Fruit fly (Drosophila melanogaster) whole organism, embryonic: Measurements from ENCODE around the gene RpS17.

ENCODE experiments used
- Abd-B ChIP-seq: fragments of 200-800 bp; sonication (Bioruptor generic); optimal IDR thresholded peaks from 2 replicates; lab custom pipeline; 2018; ENCODE audit warnings: missing biosample characterization, mild to moderate bottlenecking, missing genetic modification characterization, moderate library complexity
- B-H2 ChIP-seq: fragments of 200-800 bp; sonication (Bioruptor generic); optimal IDR thresholded peaks from 2 replicates; lab custom pipeline; 2018; ENCODE audit warnings: missing biosample characterization, mild to moderate bottlenecking, missing genetic modification characterization
- CG10654 ChIP-seq: fragments of 200-800 bp; sonication (Bioruptor generic); optimal IDR thresholded peaks from 2 replicates; lab custom pipeline; 2016; ENCODE audit warnings: missing biosample characterization, missing genetic modification characterization
- CG12104 ChIP-seq: fragments of 200-800 bp; sonication (Bioruptor generic); optimal IDR thresholded peaks from 3 replicates; lab custom pipeline; 2016; ENCODE audit warnings: missing biosample characterization, missing genetic modification characterization
- CG13424 ChIP-seq: fragments of 200-800 bp; sonication (Bioruptor generic); optimal IDR thresholded peaks from 2 replicates; lab custom pipeline; 2019; ENCODE audit warnings: missing biosample characterization, mild to moderate bottlenecking, missing genetic modification characterization, moderate library complexity
- CG13894 ChIP-seq: fragments of 200-800 bp; sonication (Bioruptor generic); optimal IDR thresholded peaks from 3 replicates; lab custom pipeline; 2018; ENCODE audit warnings: missing biosample characterization, mild to moderate bottlenecking, missing genetic modification characterization, moderate library complexity
- CG15011 ChIP-seq: fragments of 200-800 bp; sonication (Bioruptor generic); optimal IDR thresholded peaks from 3 replicates; lab custom pipeline; 2018; ENCODE audit warnings: missing biosample characterization, mild to moderate bottlenecking, missing genetic modification characterization
- CG18619 ChIP-seq: fragments of 200-800 bp; sonication (Bioruptor generic); optimal IDR thresholded peaks from 3 replicates; lab custom pipeline; 2017; ENCODE audit warnings: missing biosample characterization, mild to moderate bottlenecking, missing genetic modification characterization
- CG2199 ChIP-seq: fragments of 200-800 bp; sonication (Bioruptor generic); IDR thresholded peaks from 3 replicates; pipeline ENCODE4 v1.3.6; 2022; ENCODE audit warnings: missing biosample characterization, missing genetic modification characterization
- CG2678 ChIP-seq: fragments of 200-800 bp; sonication (Bioruptor generic); optimal IDR thresholded peaks from 3 replicates; lab custom pipeline; 2019; ENCODE audit warnings: missing biosample characterization, mild to moderate bottlenecking, missing genetic modification characterization, moderate library complexity
- CG32772 ChIP-seq: fragments of 200-800 bp; sonication (Bioruptor generic); IDR thresholded peaks from 2 replicates; pipeline ENCODE4 v1.3.6; 2022; ENCODE audit warnings: missing biosample characterization, missing genetic modification characterization
- CG33557 ChIP-seq: fragments of 200-800 bp; sonication (Bioruptor generic); optimal IDR thresholded peaks from 2 replicates; lab custom pipeline; 2019; ENCODE audit warnings: missing biosample characterization, mild to moderate bottlenecking, missing genetic modification characterization, moderate library complexity
- CG34376 ChIP-seq: fragments of 200-800 bp; sonication (Bioruptor generic); optimal IDR thresholded peaks from 2 replicates; lab custom pipeline; 2018; ENCODE audit warnings: missing biosample characterization, mild to moderate bottlenecking, missing genetic modification characterization
- CG3838 ChIP-seq: fragments of 200-800 bp; sonication (Bioruptor generic); optimal IDR thresholded peaks from 3 replicates; lab custom pipeline; 2016; ENCODE audit warnings: missing biosample characterization, missing genetic modification characterization
- CG3847 ChIP-seq: fragments of 200-800 bp; sonication (Bioruptor generic); IDR thresholded peaks from 2 replicates; pipeline ENCODE4 v1.3.6; 2022; ENCODE audit warnings: missing biosample characterization, missing genetic modification characterization
- CG3995 ChIP-seq: fragments of 200-800 bp; sonication (Bioruptor generic); optimal IDR thresholded peaks from 3 replicates; lab custom pipeline; 2016; ENCODE audit warnings: missing biosample characterization, missing genetic modification characterization
- CG7556 ChIP-seq: fragments of 200-800 bp; sonication (Bioruptor generic); optimal IDR thresholded peaks from 2 replicates; lab custom pipeline; 2017; ENCODE audit warnings: missing biosample characterization, mild to moderate bottlenecking, missing genetic modification characterization
- CG7786 ChIP-seq: fragments of 200-800 bp; sonication (Bioruptor generic); optimal IDR thresholded peaks from 2 replicates; lab custom pipeline; 2016; ENCODE audit warnings: missing biosample characterization, missing genetic modification characterization
- CoRest ChIP-seq: fragments of 200-800 bp; sonication (Bioruptor generic); optimal IDR thresholded peaks from 3 replicates; lab custom pipeline; 2018; ENCODE audit warnings: missing biosample characterization, mild to moderate bottlenecking, missing genetic modification characterization, moderate library complexity
- Dbx ChIP-seq: fragments of 200-800 bp; sonication (Bioruptor generic); IDR thresholded peaks from 3 replicates; pipeline ENCODE4 v1.3.6; 2022; ENCODE audit warnings: missing biosample characterization, missing genetic modification characterization
- Dll ChIP-seq: fragments of 200-800 bp; sonication (Bioruptor generic); IDR thresholded peaks from 4 replicates; pipeline ENCODE4 v1.3.6; 2022; ENCODE audit warnings: missing biosample characterization, missing genetic modification characterization; ENCODE audit not compliant: partially characterized antibody
- Fer1 ChIP-seq: fragments of 200-800 bp; sonication (Bioruptor generic); optimal IDR thresholded peaks from 2 replicates; lab custom pipeline; 2017; ENCODE audit warnings: missing biosample characterization, mild to moderate bottlenecking, missing genetic modification characterization
- HHEX ChIP-seq: fragments of 200-800 bp; sonication (Bioruptor generic); optimal IDR thresholded peaks from 3 replicates; lab custom pipeline; 2017; ENCODE audit warnings: missing biosample characterization, mild to moderate bottlenecking, missing genetic modification characterization, missing genetic modification reagents
- Hand ChIP-seq: fragments of 200-800 bp; sonication (Bioruptor generic); optimal IDR thresholded peaks from 2 replicates; lab custom pipeline; 2017; ENCODE audit warnings: mild to moderate bottlenecking, missing biosample characterization, missing genetic modification reagents, missing genetic modification characterization
- Hr51 ChIP-seq, 2 experiments: fragments of 200-800 bp; sonication (Bioruptor generic); optimal IDR thresholded peaks; 2 replicates in 1 of 2; 3 replicates in 1 of 2; lab custom pipeline; 2016 to 2018; ENCODE audit warnings: missing biosample characterization in 2 of 2, missing genetic modification characterization in 2 of 2, mild to moderate bottlenecking in 1 of 2, moderate library complexity in 1 of 2
- Jarid2 ChIP-seq: fragments of 200-800 bp; sonication (Bioruptor generic); optimal IDR thresholded peaks from 3 replicates; lab custom pipeline; 2017; ENCODE audit warnings: mild to moderate bottlenecking, missing biosample characterization, missing genetic modification reagents, missing genetic modification characterization
- Poxn ChIP-seq: fragments of 200-800 bp; sonication (Bioruptor generic); IDR thresholded peaks from 2 replicates; pipeline ENCODE4 v1.3.6; 2022; ENCODE audit warnings: missing biosample characterization, missing genetic modification characterization
- bab2 ChIP-seq: fragments of 200-800 bp; sonication (Bioruptor generic); optimal IDR thresholded peaks from 2 replicates; lab custom pipeline; 2016; ENCODE audit warnings: missing biosample characterization, missing genetic modification characterization
- bsh ChIP-seq, 2 experiments: fragments of 200-800 bp; sonication (Bioruptor generic); optimal IDR thresholded peaks; 2 replicates each; lab custom pipeline; 2017 to 2018; ENCODE audit warnings: mild to moderate bottlenecking in 2 of 2, missing biosample characterization in 2 of 2, missing genetic modification characterization in 2 of 2, moderate library complexity in 1 of 2
- chinmo ChIP-seq: fragments of 200-800 bp; sonication (Bioruptor generic); IDR thresholded peaks from 4 replicates; pipeline ENCODE4 v1.3.6; 2022; ENCODE audit warnings: missing biosample characterization, missing genetic modification characterization; ENCODE audit not compliant: partially characterized antibody
- crc ChIP-seq: fragments of 200-800 bp; sonication (Bioruptor generic); optimal IDR thresholded peaks from 2 replicates; lab custom pipeline; 2016; ENCODE audit warnings: missing biosample characterization, missing genetic modification characterization
- crol ChIP-seq: fragments of 200-800 bp; sonication (Bioruptor generic); IDR thresholded peaks from 2 replicates; pipeline ENCODE4 v1.3.6; 2022; ENCODE audit warnings: missing biosample characterization, missing genetic modification characterization
- dysf ChIP-seq: fragments of 200-800 bp; sonication (Bioruptor generic); IDR thresholded peaks from 3 replicates; pipeline ENCODE4 v1.3.6; 2022; ENCODE audit warnings: missing biosample characterization, missing genetic modification characterization
- esg ChIP-seq: fragments of 200-800 bp; sonication (Bioruptor generic); conservative IDR thresholded peaks from 2 replicates; pipeline ENCODE4 v1.3.6; 2022; ENCODE audit warnings: missing biosample characterization, missing genetic modification characterization
- eve ChIP-seq, 2 experiments: fragments of >200 bp; optimal IDR thresholded peaks; 2 replicates each; lab custom pipeline; 2017; ENCODE audit warnings: missing biosample characterization in 2 of 2, missing genetic modification characterization in 2 of 2
- gcm2 ChIP-seq: fragments of 200-800 bp; sonication (Bioruptor generic); optimal IDR thresholded peaks from 2 replicates; lab custom pipeline; 2016; ENCODE audit warnings: missing biosample characterization, missing genetic modification characterization
- gem ChIP-seq: fragments of 200-800 bp; sonication (Bioruptor generic); optimal IDR thresholded peaks from 2 replicates; lab custom pipeline; 2019; ENCODE audit warnings: missing biosample characterization, mild to moderate bottlenecking, missing genetic modification characterization, moderate library complexity
- her ChIP-seq: fragments of 200-800 bp; sonication (Bioruptor generic); optimal IDR thresholded peaks from 2 replicates; lab custom pipeline; 2016; ENCODE audit warnings: missing biosample characterization, missing genetic modification characterization
- hkb ChIP-seq, 2 experiments: fragments of 200-800 bp in 1 of 2; fragments of >200 bp in 1 of 2; sonication (Bioruptor generic) in 1 of 2; IDR thresholded peaks in 1 of 2; optimal IDR thresholded peaks in 1 of 2; 2 replicates each; pipeline versions ENCODE4 v1.3.6 to Lab custom; 2017 to 2022; ENCODE audit warnings: missing biosample characterization in 1 of 2, missing genetic modification characterization in 1 of 2
- nerfin-1 ChIP-seq: fragments of 200-800 bp; sonication (Bioruptor generic); optimal IDR thresholded peaks from 3 replicates; lab custom pipeline; 2019; ENCODE audit warnings: missing biosample characterization, mild to moderate bottlenecking, missing genetic modification characterization, moderate library complexity
- p53 ChIP-seq: fragments of 200-800 bp; sonication (Bioruptor generic); optimal IDR thresholded peaks from 2 replicates; lab custom pipeline; 2016; ENCODE audit warnings: missing biosample characterization, missing genetic modification characterization
- pfk ChIP-seq: fragments of 200-800 bp; sonication (Bioruptor generic); optimal IDR thresholded peaks from 2 replicates; lab custom pipeline; 2018; ENCODE audit warnings: missing biosample characterization, mild to moderate bottlenecking, missing genetic modification characterization, moderate library complexity
- pho ChIP-seq: fragments of 200-800 bp; sonication (Bioruptor generic); optimal IDR thresholded peaks from 2 replicates; lab custom pipeline; 2016; ENCODE audit warnings: missing biosample characterization, missing genetic modification characterization
- psq ChIP-seq: fragments of 200-800 bp; sonication (Bioruptor generic); optimal IDR thresholded peaks from 2 replicates; lab custom pipeline; 2017; ENCODE audit warnings: missing biosample characterization, missing genetic modification characterization
- salm ChIP-seq: fragments of 200-800 bp; sonication (Bioruptor generic); optimal IDR thresholded peaks from 2 replicates; lab custom pipeline; 2018; ENCODE audit warnings: missing biosample characterization, mild to moderate bottlenecking, missing genetic modification characterization
- schlank ChIP-seq: fragments of 200-800 bp; sonication (Bioruptor generic); optimal IDR thresholded peaks from 2 replicates; lab custom pipeline; 2018; ENCODE audit warnings: missing biosample characterization, mild to moderate bottlenecking, missing genetic modification characterization
- stc ChIP-seq: fragments of 200-800 bp; sonication (Bioruptor generic); IDR thresholded peaks from 2 replicates; pipeline ENCODE4 v1.3.6; 2022; ENCODE audit warnings: missing biosample characterization, missing genetic modification characterization
- trem ChIP-seq: fragments of 200-800 bp; optimal IDR thresholded peaks from 3 replicates; lab custom pipeline; 2019; ENCODE audit warnings: missing biosample characterization, mild to moderate bottlenecking, missing genetic modification characterization, moderate library complexity
- z ChIP-seq: fragments of 200-800 bp; sonication (Bioruptor generic); IDR thresholded peaks from 3 replicates; pipeline ENCODE4 v1.3.6; 2022; ENCODE audit warnings: missing biosample characterization, missing genetic modification characterization

RpS17 gene

dm6 chr3L:9441907-9442479, 12.4 kb upstream of the RpS17 start, which contains the start of the genes Bet3 and Nf-YA (continued):
- TF ChIP-seq gcm2 (no peak), CG18619 (GFP tag; lab: Kevin White, UChicago) (peak; percentile 34), CG7556 (no peak), eve (GFP tag; optimal IDR thresholded peaks at IDR 0.05; lab: Kevin White, UChicago) (no peak), z (GFP tag; lab: Robert Waterston, UW) (no peak), Dll (GFP tag; lab: Robert Waterston, UW) (peak; percentile 90), CG2678 (tag; lab: Kevin White, UChicago) (peak; percentile 44), CG13424 (tag; lab: Kevin White, UChicago) (peak; percentile 55), Fer1 (GFP tag; lab: Kevin White, UChicago) (peak; percentile 3), CG2199 (GFP tag; lab: Robert Waterston, UW) (no peak), CG10654 (GFP tag; lab: Kevin White, UChicago) (peak; percentile 50), schlank (no peak), CG3838 (no peak), salm (tag; lab: Kevin White, UChicago) (no peak), CG3995 (GFP tag; lab: Kevin White, UChicago) (peak; percentile 96), CoRest (tag; lab: Kevin White, UChicago) (peak; percentile 61), HHEX (GFP tag; lab: Kevin White, UChicago) (peak; percentile 12), CG12104 (GFP tag; lab: Kevin White, UChicago) (peak; percentile 30), pfk (GFP tag; lab: Kevin White, UChicago) (no peak), hkb (optimal IDR thresholded peaks at IDR 0.05; lab: Kevin White, UChicago) (no peak), hkb (GFP tag; IDR thresholded peaks at IDR 0.05; lab: Robert Waterston, UW) (no peak), CG33557 (GFP tag; lab: Kevin White, UChicago) (no peak), CG3847 (GFP tag; lab: Robert Waterston, UW) (peak; percentile 73), Hand (GFP tag; lab: Kevin White, UChicago) (no peak), her (peak; percentile 36), chinmo (GFP tag; lab: Robert Waterston, UW) (0 out of 4 replicates have a peak, but pooled peaks have one; percentile 46), trem (tag; lab: Kevin White, UChicago) (peak; percentile 62), CG15011 (GFP tag; lab: Kevin White, UChicago) (no peak), Poxn (GFP tag; lab: Robert Waterston, UW) (no peak), crol (GFP tag; lab: Robert Waterston, UW) (no peak), esg (GFP tag; lab: Robert Waterston, UW) (no peak), CG13894 (tag; lab: Kevin White, UChicago) (peak; percentile 66), CG32772 (GFP tag; lab: Robert Waterston, UW) (peak; percentile 61), psq (GFP tag; lab: Kevin White, UChicago) (no peak), Dbx (GFP tag; lab: Robert Waterston, UW) (peak; percentile 57; the same call in 1 of the 3 replicates), nerfin-1 (tag; lab: Kevin White, UChicago) (peak; percentile 35), Hr51 (GFP tag; optimal IDR thresholded peaks at IDR 0.05; lab: Kevin White, UChicago) (peak; percentile 16 to 57), bab2 (GFP tag; lab: Kevin White, UChicago) (no peak), CG34376 (GFP tag; lab: Kevin White, UChicago) (peak; percentile 8), pho (GFP tag; lab: Kevin White, UChicago) (peak; percentile 43), gem (tag; lab: Kevin White, UChicago) (peak; percentile 51), Abd-B (GFP tag; lab: Kevin White, UChicago) (peak; percentile 88), stc (no peak), CG7786 (peak; percentile 51), B-H2 (GFP tag; lab: Kevin White, UChicago) (peak; percentile 69), bsh (GFP tag; optimal IDR thresholded peaks at IDR 0.05; lab: Kevin White, UChicago) (peak in 1 of 2 experiments; percentile 28), p53 (GFP tag; lab: Kevin White, UChicago) (peak; percentile 21), Jarid2 (GFP tag; lab: Kevin White, UChicago) (peak; percentile 20), crc (GFP tag; lab: Kevin White, UChicago) (peak; percentile 27), dysf (GFP tag; lab: Robert Waterston, UW) (peak; percentile 31; the same call in 1 of the 3 replicates)
